Fruit fly (Drosophila melanogaster) whole organism, embryonic: ENCODE results near the gene Mdh1.

ENCODE experiments used
- Atf6 ChIP-seq: fragments of 200-800 bp; sonication (Bioruptor generic); IDR thresholded peaks from 2 replicates; pipeline ENCODE4 v1.3.6; 2022; ENCODE audit warnings: missing biosample characterization, missing genetic modification characterization
- CG10147 ChIP-seq: fragments of 200-800 bp; sonication (Bioruptor generic); optimal IDR thresholded peaks from 2 replicates; lab custom pipeline; 2019; ENCODE audit warnings: missing biosample characterization, mild to moderate bottlenecking, missing genetic modification characterization, moderate library complexity
- CG10565 ChIP-seq: fragments of 200-800 bp; sonication (Bioruptor generic); optimal IDR thresholded peaks from 3 replicates; lab custom pipeline; 2016; ENCODE audit warnings: missing biosample characterization, mild to moderate bottlenecking, missing genetic modification characterization
- CG10959 ChIP-seq: fragments of 200-800 bp; sonication (Bioruptor generic); IDR thresholded peaks from 2 replicates; pipeline ENCODE4 v1.3.6; 2022; ENCODE audit warnings: missing biosample characterization, missing genetic modification characterization
- CG11723 ChIP-seq: fragments of 200-800 bp; sonication (Bioruptor generic); optimal IDR thresholded peaks from 2 replicates; lab custom pipeline; 2017; ENCODE audit warnings: missing biosample characterization, mild to moderate bottlenecking, missing genetic modification characterization
- CG12104 ChIP-seq: fragments of 200-800 bp; sonication (Bioruptor generic); optimal IDR thresholded peaks from 3 replicates; lab custom pipeline; 2016; ENCODE audit warnings: missing biosample characterization, missing genetic modification characterization
- CG13894 ChIP-seq: fragments of 200-800 bp; sonication (Bioruptor generic); optimal IDR thresholded peaks from 3 replicates; lab custom pipeline; 2018; ENCODE audit warnings: missing biosample characterization, mild to moderate bottlenecking, missing genetic modification characterization, moderate library complexity
- CG15011 ChIP-seq: fragments of 200-800 bp; sonication (Bioruptor generic); optimal IDR thresholded peaks from 3 replicates; lab custom pipeline; 2018; ENCODE audit warnings: missing biosample characterization, mild to moderate bottlenecking, missing genetic modification characterization
- CG15514 ChIP-seq: fragments of 200-800 bp; sonication (Bioruptor generic); optimal IDR thresholded peaks from 3 replicates; lab custom pipeline; 2017; ENCODE audit warnings: missing biosample characterization, missing genetic modification characterization, mild to moderate bottlenecking, moderate library complexity, missing genetic modification reagents
- CG15601 ChIP-seq: fragments of 200-800 bp; sonication (Bioruptor generic); optimal IDR thresholded peaks from 3 replicates; lab custom pipeline; 2019; ENCODE audit warnings: missing biosample characterization, mild to moderate bottlenecking, missing genetic modification characterization, moderate library complexity
- CG17612 ChIP-seq: fragments of 200-800 bp; sonication (Bioruptor generic); IDR thresholded peaks from 2 replicates; pipeline ENCODE4 v1.3.6; 2022; ENCODE audit warnings: missing biosample characterization, missing genetic modification characterization
- CG17802 ChIP-seq: fragments of 200-800 bp; sonication (Bioruptor generic); optimal IDR thresholded peaks from 2 replicates; lab custom pipeline; 2018; ENCODE audit warnings: missing biosample characterization, mild to moderate bottlenecking, missing genetic modification characterization, moderate library complexity
- CG17829 ChIP-seq: fragments of 200-800 bp; optimal IDR thresholded peaks from 2 replicates; lab custom pipeline; 2019; ENCODE audit warnings: missing biosample characterization, mild to moderate bottlenecking, missing genetic modification characterization, moderate library complexity
- CG18262 ChIP-seq: fragments of 200-800 bp; optimal IDR thresholded peaks from 3 replicates; lab custom pipeline; 2019; ENCODE audit warnings: missing biosample characterization, mild to moderate bottlenecking, missing genetic modification characterization, moderate library complexity
- CG2120 ChIP-seq: fragments of 200-800 bp; sonication (Bioruptor generic); optimal IDR thresholded peaks from 3 replicates; lab custom pipeline; 2016; ENCODE audit warnings: missing biosample characterization, missing genetic modification characterization
- CG32532 ChIP-seq: fragments of 200-800 bp; sonication (Bioruptor generic); IDR thresholded peaks from 2 replicates; pipeline ENCODE4 v1.3.6; 2022; ENCODE audit warnings: missing biosample characterization, missing genetic modification characterization
- CG32767 ChIP-seq: fragments of 200-800 bp; sonication (Bioruptor generic); IDR thresholded peaks from 2 replicates; pipeline ENCODE4 v1.3.6; 2022; ENCODE audit warnings: missing biosample characterization, missing genetic modification characterization
- CG3281 ChIP-seq: fragments of 200-800 bp; sonication (Bioruptor generic); optimal IDR thresholded peaks from 3 replicates; lab custom pipeline; 2017; ENCODE audit warnings: missing biosample characterization, mild to moderate bottlenecking, missing genetic modification characterization
- CG33557 ChIP-seq: fragments of 200-800 bp; sonication (Bioruptor generic); optimal IDR thresholded peaks from 2 replicates; lab custom pipeline; 2019; ENCODE audit warnings: missing biosample characterization, mild to moderate bottlenecking, missing genetic modification characterization, moderate library complexity
- CG3995 ChIP-seq: fragments of 200-800 bp; sonication (Bioruptor generic); optimal IDR thresholded peaks from 3 replicates; lab custom pipeline; 2016; ENCODE audit warnings: missing biosample characterization, missing genetic modification characterization
- CG7271 ChIP-seq: fragments of 200-800 bp; sonication (Bioruptor generic); optimal IDR thresholded peaks from 2 replicates; lab custom pipeline; 2018; ENCODE audit warnings: missing biosample characterization, mild to moderate bottlenecking, missing genetic modification characterization, moderate library complexity
- CG7928 ChIP-seq: fragments of 200-800 bp; sonication (Bioruptor generic); optimal IDR thresholded peaks from 2 replicates; lab custom pipeline; 2017; ENCODE audit warnings: missing biosample characterization, mild to moderate bottlenecking, missing genetic modification characterization
- CG8924 ChIP-seq: fragments of 200-800 bp; optimal IDR thresholded peaks from 3 replicates; lab custom pipeline; 2019; ENCODE audit warnings: missing biosample characterization, mild to moderate bottlenecking, missing genetic modification characterization, moderate library complexity
- CG9797 ChIP-seq: fragments of 200-800 bp; sonication (Bioruptor generic); optimal IDR thresholded peaks from 3 replicates; lab custom pipeline; 2018; ENCODE audit warnings: missing biosample characterization, mild to moderate bottlenecking, missing genetic modification characterization
- CTCF ChIP-seq: fragments of 200-800 bp; sonication (Bioruptor generic); optimal IDR thresholded peaks from 2 replicates; lab custom pipeline; 2017; ENCODE audit warnings: missing biosample characterization, mild to moderate bottlenecking, missing genetic modification characterization, moderate library complexity
- Dll ChIP-seq: fragments of 200-800 bp; sonication (Bioruptor generic); IDR thresholded peaks from 4 replicates; pipeline ENCODE4 v1.3.6; 2022; ENCODE audit warnings: missing biosample characterization, missing genetic modification characterization; ENCODE audit not compliant: partially characterized antibody
- Doc2 ChIP-seq: fragments of 200-800 bp; sonication (Bioruptor generic); IDR thresholded peaks from 2 replicates; pipeline ENCODE4 v1.3.6; 2022; ENCODE audit warnings: missing biosample characterization, missing genetic modification characterization
- HLHmδ ChIP-seq: fragments of 200-800 bp; sonication (Bioruptor generic); optimal IDR thresholded peaks from 2 replicates; lab custom pipeline; 2018; ENCODE audit warnings: missing biosample characterization, mild to moderate bottlenecking, missing genetic modification characterization, moderate library complexity
- Hmx ChIP-seq: fragments of 200-800 bp; sonication (Bioruptor generic); optimal IDR thresholded peaks from 2 replicates; lab custom pipeline; 2016; ENCODE audit warnings: missing biosample characterization, missing genetic modification characterization
- Lhr ChIP-seq: fragments of 200-800 bp; sonication (Bioruptor generic); optimal IDR thresholded peaks from 3 replicates; lab custom pipeline; 2017; ENCODE audit warnings: mild to moderate bottlenecking, missing biosample characterization, missing genetic modification reagents, missing genetic modification characterization
- Med ChIP-seq: fragments of 200-800 bp; sonication (Bioruptor generic); peaks from one replicate; lab custom pipeline; 2016; ENCODE audit warnings: missing biosample characterization, missing genetic modification characterization, mild to moderate bottlenecking, inconsistent platforms, moderate library complexity
- Mes4 ChIP-seq: fragments of 200-800 bp; sonication (Bioruptor generic); optimal IDR thresholded peaks from 2 replicates; lab custom pipeline; 2016; ENCODE audit warnings: missing biosample characterization, missing genetic modification characterization
- Trl ChIP-seq, 3 experiments: fragments of >200 bp in 2 of 3; fragments of 200-800 bp in 1 of 3; sonication (Bioruptor generic) in 1 of 3; optimal IDR thresholded peaks; 2 replicates in 1 of 3; 3 replicates in 2 of 3; lab custom pipeline; 2016 to 2017; ENCODE audit warnings: missing biosample characterization in 1 of 3, missing genetic modification characterization in 1 of 3
- ase ChIP-seq: fragments of 200-800 bp; sonication (Bioruptor generic); IDR thresholded peaks from 3 replicates; pipeline ENCODE4 v1.3.6; 2022; ENCODE audit warnings: missing biosample characterization, missing genetic modification characterization
- cas ChIP-seq: fragments of 200-800 bp; sonication (Bioruptor generic); IDR thresholded peaks from 2 replicates; pipeline ENCODE4 v1.3.6; 2022; ENCODE audit warnings: missing biosample characterization, missing genetic modification characterization
- croc ChIP-seq: fragments of 200-800 bp; sonication (Bioruptor generic); conservative IDR thresholded peaks from 3 replicates; pipeline ENCODE4 v1.3.6; 2022; ENCODE audit warnings: missing biosample characterization, missing genetic modification characterization
- dpn ChIP-seq, 2 experiments: fragments of 200-800 bp; sonication (Bioruptor generic); optimal IDR thresholded peaks; 3 replicates each; lab custom pipeline; 2016; ENCODE audit warnings: missing biosample characterization in 2 of 2, missing genetic modification characterization in 2 of 2
- gem ChIP-seq: fragments of 200-800 bp; sonication (Bioruptor generic); optimal IDR thresholded peaks from 2 replicates; lab custom pipeline; 2019; ENCODE audit warnings: missing biosample characterization, mild to moderate bottlenecking, missing genetic modification characterization, moderate library complexity
- grau ChIP-seq: fragments of 200-800 bp; optimal IDR thresholded peaks from 3 replicates; lab custom pipeline; 2019; ENCODE audit warnings: missing biosample characterization, mild to moderate bottlenecking, missing genetic modification characterization, moderate library complexity
- gro ChIP-seq: fragments of 200-800 bp; sonication (Bioruptor generic); optimal IDR thresholded peaks from 2 replicates; lab custom pipeline; 2016; ENCODE audit warnings: missing biosample characterization, missing genetic modification characterization
- gt ChIP-seq: fragments of 200-800 bp; sonication (Bioruptor generic); IDR thresholded peaks from 2 replicates; pipeline ENCODE4 v1.3.6; 2022; ENCODE audit warnings: missing biosample characterization, missing genetic modification characterization
- h ChIP-seq: fragments of >200 bp; optimal IDR thresholded peaks from 2 replicates; lab custom pipeline; 2017
- jigr1 ChIP-seq: fragments of 200-800 bp; sonication (Bioruptor generic); IDR thresholded peaks from 3 replicates; pipeline ENCODE4 v1.3.6; 2022; ENCODE audit warnings: missing biosample characterization, missing genetic modification characterization
- nmo ChIP-seq: fragments of 200-800 bp; sonication (Bioruptor generic); optimal IDR thresholded peaks from 2 replicates; lab custom pipeline; 2018; ENCODE audit warnings: missing biosample characterization, mild to moderate bottlenecking, missing genetic modification characterization, moderate library complexity
- row ChIP-seq: fragments of 200-800 bp; sonication (Bioruptor generic); IDR thresholded peaks from 3 replicates; pipeline ENCODE4 v1.3.6; 2022; ENCODE audit warnings: missing biosample characterization, missing genetic modification characterization
- sim ChIP-seq: fragments of 200-800 bp; sonication (Bioruptor generic); IDR thresholded peaks from 2 replicates; pipeline ENCODE4 v1.3.6; 2022; ENCODE audit warnings: missing biosample characterization, missing genetic modification characterization
- so ChIP-seq: fragments of 200-800 bp; sonication (Bioruptor generic); IDR thresholded peaks from 3 replicates; pipeline ENCODE4 v1.3.6; 2022; ENCODE audit warnings: missing biosample characterization, missing genetic modification characterization
- tna ChIP-seq: fragments of 200-800 bp; sonication (Bioruptor generic); IDR thresholded peaks from 2 replicates; pipeline ENCODE4 v1.3.6; 2022; ENCODE audit warnings: missing biosample characterization, missing genetic modification characterization; ENCODE audit not compliant: partially characterized antibody
- vfl ChIP-seq: fragments of 200-800 bp; sonication (Bioruptor generic); optimal IDR thresholded peaks from 2 replicates; lab custom pipeline; 2016; ENCODE audit warnings: missing biosample characterization, missing genetic modification characterization
- vnd ChIP-seq: fragments of 200-800 bp; sonication (Bioruptor generic); IDR thresholded peaks from 3 replicates; pipeline ENCODE4 v1.3.6; 2022; ENCODE audit warnings: missing biosample characterization, missing genetic modification characterization; ENCODE audit not compliant: partially characterized antibody

The Mdh1 gene

DNA sequence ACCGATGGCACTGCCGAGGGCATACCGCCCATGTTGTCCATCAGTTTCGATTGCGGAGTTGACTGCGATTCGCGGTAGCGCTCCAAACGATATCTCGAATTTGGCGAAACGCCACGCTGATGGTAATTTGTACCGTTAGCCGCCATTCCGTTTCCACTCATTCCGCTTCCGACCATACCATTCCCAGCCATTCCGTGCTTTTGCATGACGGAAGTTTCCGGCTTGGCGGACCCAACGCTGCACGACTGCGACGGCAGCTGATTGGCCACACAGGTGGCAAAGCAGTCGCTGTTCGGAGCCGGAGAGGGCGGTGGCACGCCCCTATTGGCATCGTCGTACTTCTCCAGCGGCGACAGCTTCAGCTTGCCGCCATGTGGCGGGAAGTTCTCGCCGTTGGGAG is 23.8 kb downstream of the Mdh1 start (continued):
- TF ChIP-seq Atf6 (no peak), CG15601 (tag; lab: Kevin White, UChicago) (no peak), CG7271 (tag; lab: Kevin White, UChicago) (no peak), CG17612 (GFP tag; lab: Robert Waterston, UW) (0 out of 2 replicates have a peak, but pooled peaks have one; percentile 28), HLHmδ (GFP tag; lab: Kevin White, UChicago) (no peak), Mes4 (GFP tag; lab: Kevin White, UChicago) (no peak), ase (GFP tag; lab: Robert Waterston, UW) (0 out of 3 replicates have a peak, but pooled peaks have one; percentile 11), CG12104 (GFP tag; lab: Kevin White, UChicago) (no peak), h (lab: Kevin White, UChicago) (no peak), vnd (GFP tag; lab: Robert Waterston, UW) (no peak), CG15011 (GFP tag; lab: Kevin White, UChicago) (no peak), gt (no peak)
- TF ChIP-seq, all 482 proteins: peak for 12

DNA sequence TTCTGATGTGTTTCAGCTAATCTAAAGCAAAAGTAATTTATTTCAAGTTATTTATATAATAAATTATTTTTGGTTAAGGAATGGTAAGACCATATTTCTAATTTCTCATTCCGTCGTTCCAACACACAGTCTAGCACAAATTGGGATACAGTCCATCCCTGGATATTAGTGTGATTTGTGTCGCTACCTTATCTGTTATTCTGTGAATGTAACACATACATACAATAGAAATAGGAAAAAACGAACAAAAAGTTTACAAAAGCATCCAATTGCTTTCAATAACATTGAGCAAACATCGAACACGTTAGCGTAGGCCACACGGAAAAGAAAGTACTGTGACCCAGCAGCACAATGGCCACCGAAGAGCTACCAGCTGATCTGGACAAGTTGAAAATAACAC is 29.6 kb downstream of the Mdh1 start, which contains the start of gene CG5056:
TSS of gene CG5056 (plus strand) at position 168 of the 400 bp plus-strand sequence.
- peak; percentile 47 for TF ChIP-seq CG17829 (tag; lab: Kevin White, UChicago)
- peak in 1 of 2 experiments; percentile 31 for TF ChIP-seq dpn (GFP tag; optimal IDR thresholded peaks at IDR 0.05; lab: Kevin White, UChicago)
- TF ChIP-seq croc: no peak
- peak; percentile 28; the same call in 1 of the 4 replicates for TF ChIP-seq Dll (GFP tag; lab: Robert Waterston, UW)
- no peak for TF ChIP-seq gem
- TF ChIP-seq CG33557 (GFP tag; lab: Kevin White, UChicago): no peak
- TF ChIP-seq Doc2: no peak
- TF ChIP-seq CG8924 (tag; lab: Kevin White, UChicago): peak; percentile 59
- no peak for TF ChIP-seq cas
- peak; percentile 86 for TF ChIP-seq row (GFP tag; lab: Robert Waterston, UW)
- no peak for TF ChIP-seq CTCF (GFP tag; lab: Kevin White, UChicago)
- TF ChIP-seq CG10147 (GFP tag; lab: Kevin White, UChicago): peak; percentile 48
- peak; percentile 7 for TF ChIP-seq CG3995 (GFP tag; lab: Kevin White, UChicago)
- TF ChIP-seq jigr1 (GFP tag; lab: Robert Waterston, UW): no peak; the same call in 2 of the 3 replicates
- peak; percentile 54 for TF ChIP-seq Lhr
- no peak for TF ChIP-seq sim (GFP tag; lab: Robert Waterston, UW)
- no peak for TF ChIP-seq Trl (optimal IDR thresholded peaks at IDR 0.05; lab: Kevin White, UChicago)
- TF ChIP-seq Trl (GFP tag; optimal IDR thresholded peaks at IDR 0.05; lab: Kevin White, UChicago): no peak
- peak; percentile 31 for TF ChIP-seq CG15514 (GFP tag; lab: Kevin White, UChicago)
- TF ChIP-seq CG17802 (tag; lab: Kevin White, UChicago): peak; percentile 83
- TF ChIP-seq Hmx (GFP tag; lab: Kevin White, UChicago): no peak
- TF ChIP-seq CG18262 (tag; lab: Kevin White, UChicago): peak; percentile 7
- TF ChIP-seq Med (GFP tag; lab: Kevin White, UChicago): peak; percentile 78
- TF ChIP-seq CG32767 (GFP tag; lab: Robert Waterston, UW): peak; percentile 75
- peak; percentile 95 for TF ChIP-seq CG7928 (GFP tag; lab: Kevin White, UChicago)
- no peak for TF ChIP-seq CG10565
- TF ChIP-seq CG11723 (GFP tag; lab: Kevin White, UChicago): peak; percentile 87
- TF ChIP-seq CG32532: no peak
- TF ChIP-seq CG3281: no peak
- TF ChIP-seq tna (GFP tag; lab: Robert Waterston, UW): no peak
- TF ChIP-seq CG9797 (GFP tag; lab: Kevin White, UChicago): peak; percentile 63
- no peak for TF ChIP-seq so (GFP tag; lab: Robert Waterston, UW)
- no peak for TF ChIP-seq CG13894
- TF ChIP-seq nmo (GFP tag; lab: Kevin White, UChicago): peak; percentile 64
- peak; percentile 34 for TF ChIP-seq grau (tag; lab: Kevin White, UChicago)
- no peak for TF ChIP-seq vfl (GFP tag; lab: Kevin White, UChicago)
- TF ChIP-seq CG2120 (GFP tag; lab: Kevin White, UChicago): no peak
- peak; percentile 1 for TF ChIP-seq gro (GFP tag; lab: Kevin White, UChicago)
- TF ChIP-seq CG10959 (GFP tag; lab: Robert Waterston, UW): no peak
